Worm (Caenorhabditis elegans) whole organism, L1 larva: Measurements from ENCODE around the gene Y14H12B.1.

Source experiments
- C04F5.9 ChIP-seq: sonication (generic microtip); optimal IDR thresholded peaks from 2 replicates; lab custom pipeline; 2016; ENCODE audit warnings: missing genetic modification characterization, missing compliant biosample characterization
- C16A3.4 ChIP-seq: fragments of 150-350 bp; optimal IDR thresholded peaks from 2 replicates; lab custom pipeline; 2014; ENCODE audit warnings: missing biosample characterization, missing genetic modification characterization
- F16B12.6 ChIP-seq: fragments of 150-350 bp; optimal IDR thresholded peaks from 2 replicates; lab custom pipeline; 2014; ENCODE audit warnings: missing biosample characterization, missing genetic modification characterization
- ceh-63 ChIP-seq: fragments of 200-800 bp; sonication (Bioruptor generic); optimal IDR thresholded peaks from 2 replicates; lab custom pipeline; 2018; ENCODE audit warnings: mild to moderate bottlenecking, missing genetic modification characterization, missing compliant biosample characterization
- ceh-8 ChIP-seq: fragments of 200-800 bp; sonication (Bioruptor generic); optimal IDR thresholded peaks from 2 replicates; lab custom pipeline; 2018; ENCODE audit warnings: mild to moderate bottlenecking, missing genetic modification characterization, moderate library complexity, missing compliant biosample characterization
- ceh-82 ChIP-seq, 3 experiments: fragments of 150-350 bp in 1 of 3; sonication (generic microtip) in 2 of 3; optimal IDR thresholded peaks; 2 replicates each; lab custom pipeline; 2014 to 2017; ENCODE audit warnings: missing biosample characterization in 3 of 3, missing genetic modification characterization in 3 of 3
- ceh-90 ChIP-seq: sonication (generic microtip); optimal IDR thresholded peaks from 2 replicates; lab custom pipeline; 2016; ENCODE audit warnings: missing genetic modification characterization, missing compliant biosample characterization
- ces-1 ChIP-seq: fragments of 150-350 bp; optimal IDR thresholded peaks from 2 replicates; lab custom pipeline; 2014; ENCODE audit warnings: missing biosample characterization, missing genetic modification reagents, missing genetic modification characterization
- dpl-1 ChIP-seq, 3 experiments: fragments of 150-350 bp in 2 of 3; sonication (generic microtip) in 1 of 3; optimal IDR thresholded peaks; 2 replicates each; lab custom pipeline; 2014 to 2017; ENCODE audit warnings: missing biosample characterization in 3 of 3, missing genetic modification characterization in 3 of 3, missing genetic modification reagents in 3 of 3
- efl-1 ChIP-seq, 4 experiments: fragments of 150-350 bp; optimal IDR thresholded peaks in 3 of 4; peaks in 1 of 4; 1 replicate in 1 of 4; 2 replicates in 3 of 4; lab custom pipeline; 2014; ENCODE audit warnings: missing biosample characterization in 2 of 4, missing genetic modification characterization in 2 of 4, missing genetic modification reagents in 2 of 4
- efl-3 ChIP-seq: fragments of 200-800 bp; sonication (Bioruptor generic); optimal IDR thresholded peaks from 2 replicates; lab custom pipeline; 2018; ENCODE audit warnings: mild to moderate bottlenecking, missing genetic modification characterization, missing compliant biosample characterization
- egl-13 ChIP-seq: sonication (generic microtip); optimal IDR thresholded peaks from 2 replicates; lab custom pipeline; 2016; ENCODE audit warnings: missing genotype, missing genetic modification reagents, missing genetic modification characterization, missing compliant biosample characterization
- egl-27 ChIP-seq, 2 experiments: fragments of 150-350 bp in 1 of 2; sonication (generic microtip); optimal IDR thresholded peaks; 3 replicates each; lab custom pipeline; 2017 to 2018; ENCODE audit warnings: missing biosample characterization in 2 of 2, missing genetic modification characterization in 2 of 2, missing genetic modification reagents in 2 of 2
- ets-5 ChIP-seq: fragments of 200-800 bp; sonication (Bioruptor generic); IDR thresholded peaks from 2 replicates; pipeline ENCODE4 v1.3.6; 2022; ENCODE audit warnings: missing genetic modification characterization, missing compliant biosample characterization
- fkh-8 ChIP-seq: sonication (generic microtip); optimal IDR thresholded peaks from 2 replicates; lab custom pipeline; 2016; ENCODE audit warnings: mild to moderate bottlenecking, missing genetic modification characterization, missing compliant biosample characterization
- grh-1 ChIP-seq: fragments of 200-800 bp; sonication (Bioruptor generic); IDR thresholded peaks from 2 replicates; pipeline ENCODE4 v1.3.6; 2022; ENCODE audit warnings: missing genetic modification reagents, missing genetic modification characterization, missing compliant biosample characterization
- hlh-17 ChIP-seq: fragments of 200-800 bp; sonication (Bioruptor generic); optimal IDR thresholded peaks from 2 replicates; lab custom pipeline; 2018; ENCODE audit warnings: missing genetic modification characterization, mild to moderate bottlenecking, missing compliant biosample characterization, moderate library complexity, borderline replicate concordance
- hlh-4 ChIP-seq: sonication (generic microtip); optimal IDR thresholded peaks from 2 replicates; lab custom pipeline; 2016; ENCODE audit warnings: mild to moderate bottlenecking, missing genetic modification characterization, missing compliant biosample characterization
- lin-13 ChIP-seq: fragments of 150-350 bp; optimal IDR thresholded peaks from 2 replicates; lab custom pipeline; 2014; ENCODE audit warnings: missing biosample characterization, missing genetic modification reagents, missing genetic modification characterization
- lin-14 ChIP-seq: fragments of 200-800 bp; sonication (Bioruptor generic); optimal IDR thresholded peaks from 2 replicates; lab custom pipeline; 2018; ENCODE audit warnings: mild to moderate bottlenecking, missing genetic modification characterization, moderate library complexity, missing compliant biosample characterization
- lin-15B ChIP-seq: fragments of 150-350 bp; sonication (generic microtip); optimal IDR thresholded peaks from 3 replicates; lab custom pipeline; 2014; ENCODE audit warnings: missing biosample characterization, missing genetic modification characterization
- lin-35 ChIP-seq, 2 experiments: fragments of 150-350 bp; optimal IDR thresholded peaks; 2 replicates each; lab custom pipeline; 2014; ENCODE audit warnings: missing biosample characterization in 2 of 2, missing genetic modification characterization in 2 of 2, missing genetic modification reagents in 2 of 2
- lin-39 ChIP-seq: fragments of 150-350 bp; optimal IDR thresholded peaks from 2 replicates; lab custom pipeline; 2014; ENCODE audit warnings: missing biosample characterization, missing genetic modification reagents, missing genetic modification characterization
- lir-3 ChIP-seq: sonication (generic microtip); optimal IDR thresholded peaks from 2 replicates; lab custom pipeline; 2016; ENCODE audit warnings: mild to moderate bottlenecking, missing genetic modification characterization, moderate library complexity, missing compliant biosample characterization; ENCODE audit not compliant: poor library complexity
- mdl-1 ChIP-seq, 2 experiments: fragments of 150-350 bp; optimal IDR thresholded peaks; 2 replicates each; lab custom pipeline; 2014 to 2017; ENCODE audit warnings: missing biosample characterization in 2 of 2, missing genetic modification characterization in 2 of 2, inconsistent platforms in 1 of 2
- mef-2 ChIP-seq: fragments of 150-350 bp; optimal IDR thresholded peaks from 2 replicates; lab custom pipeline; 2014; ENCODE audit warnings: missing biosample characterization, missing genetic modification characterization
- mep-1 ChIP-seq: fragments of 150-350 bp; optimal IDR thresholded peaks from 2 replicates; lab custom pipeline; 2014; ENCODE audit warnings: missing biosample characterization, missing genetic modification characterization
- nhr-11 ChIP-seq: fragments of 150-350 bp; optimal IDR thresholded peaks from 2 replicates; lab custom pipeline; 2014; ENCODE audit warnings: missing biosample characterization, missing genetic modification characterization
- nhr-12 ChIP-seq: sonication (generic microtip); optimal IDR thresholded peaks from 2 replicates; lab custom pipeline; 2017; ENCODE audit warnings: missing biosample characterization, missing genetic modification characterization
- nhr-19 ChIP-seq: fragments of 200-800 bp; sonication (Bioruptor generic); conservative IDR thresholded peaks from 2 replicates; pipeline ENCODE4 v1.3.6; 2022; ENCODE audit warnings: missing genetic modification characterization, missing compliant biosample characterization
- nhr-237 ChIP-seq: fragments of 150-350 bp; optimal IDR thresholded peaks from 2 replicates; lab custom pipeline; 2014; ENCODE audit warnings: missing biosample characterization, missing genetic modification characterization
- nhr-28 ChIP-seq: fragments of 150-350 bp; optimal IDR thresholded peaks from 2 replicates; lab custom pipeline; 2014; ENCODE audit warnings: missing biosample characterization, missing genetic modification characterization
- nhr-47 ChIP-seq: sonication (generic microtip); optimal IDR thresholded peaks from 2 replicates; lab custom pipeline; 2016; ENCODE audit warnings: mild to moderate bottlenecking, missing genetic modification characterization, moderate library complexity, missing compliant biosample characterization
- nhr-77 ChIP-seq: fragments of 150-350 bp; optimal IDR thresholded peaks from 2 replicates; lab custom pipeline; 2014; ENCODE audit warnings: missing biosample characterization, missing genetic modification characterization
- nhr-85 ChIP-seq: sonication (generic microtip); peaks from one replicate; lab custom pipeline; 2016; ENCODE audit warnings: missing genetic modification characterization, inconsistent platforms, missing compliant biosample characterization
- pqm-1 ChIP-seq: sonication (generic microtip); optimal IDR thresholded peaks from 3 replicates; lab custom pipeline; 2017; ENCODE audit warnings: missing biosample characterization, missing genetic modification characterization
- snpc-4 ChIP-seq: fragments of 150-350 bp; optimal IDR thresholded peaks from 2 replicates; lab custom pipeline; 2014; ENCODE audit warnings: missing biosample characterization, missing genetic modification characterization
- sptf-1 ChIP-seq: fragments of 150-350 bp; optimal IDR thresholded peaks from 2 replicates; lab custom pipeline; 2014; ENCODE audit warnings: missing biosample characterization, missing genetic modification characterization
- sup-37 ChIP-seq: fragments of 200-800 bp; sonication (Bioruptor generic); optimal IDR thresholded peaks from 2 replicates; lab custom pipeline; 2018; ENCODE audit warnings: mild to moderate bottlenecking, missing genetic modification characterization, missing compliant biosample characterization
- tbx-2 ChIP-seq: sonication (generic microtip); optimal IDR thresholded peaks from 2 replicates; lab custom pipeline; 2016; ENCODE audit warnings: missing genetic modification characterization, missing compliant biosample characterization
- tlp-1 ChIP-seq: fragments of 150-350 bp; optimal IDR thresholded peaks from 2 replicates; lab custom pipeline; 2014; ENCODE audit warnings: missing biosample characterization, missing genetic modification characterization
- unc-130 ChIP-seq: fragments of 150-350 bp; optimal IDR thresholded peaks from 2 replicates; lab custom pipeline; 2017; ENCODE audit warnings: missing biosample characterization, missing genetic modification characterization, inconsistent platforms
- unc-30 ChIP-seq: sonication (generic microtip); optimal IDR thresholded peaks from 2 replicates; lab custom pipeline; 2017; ENCODE audit warnings: missing biosample characterization, missing genetic modification characterization
- xbp-1 ChIP-seq: sonication (generic microtip); optimal IDR thresholded peaks from 2 replicates; lab custom pipeline; 2016; ENCODE audit warnings: missing genetic modification characterization, missing compliant biosample characterization
- zag-1 ChIP-seq: fragments of 150-350 bp; optimal IDR thresholded peaks from 2 replicates; lab custom pipeline; 2014; ENCODE audit warnings: missing biosample characterization, missing genetic modification characterization
- zip-4 ChIP-seq: fragments of 200-800 bp; sonication (Bioruptor generic); optimal IDR thresholded peaks from 2 replicates; lab custom pipeline; 2018; ENCODE audit warnings: mild to moderate bottlenecking, missing genetic modification characterization, moderate library complexity, missing compliant biosample characterization
- ztf-11 ChIP-seq, 2 experiments: sonication (generic microtip); optimal IDR thresholded peaks; 2 replicates each; lab custom pipeline; 2016 to 2017; ENCODE audit warnings: missing genetic modification characterization in 2 of 2, missing biosample characterization in 1 of 2, missing compliant biosample characterization in 1 of 2
- ztf-4 ChIP-seq: fragments of 150-350 bp; optimal IDR thresholded peaks from 2 replicates; lab custom pipeline; 2014; ENCODE audit warnings: missing biosample characterization, missing genetic modification characterization

Gene Y14H12B.1

DNA sequence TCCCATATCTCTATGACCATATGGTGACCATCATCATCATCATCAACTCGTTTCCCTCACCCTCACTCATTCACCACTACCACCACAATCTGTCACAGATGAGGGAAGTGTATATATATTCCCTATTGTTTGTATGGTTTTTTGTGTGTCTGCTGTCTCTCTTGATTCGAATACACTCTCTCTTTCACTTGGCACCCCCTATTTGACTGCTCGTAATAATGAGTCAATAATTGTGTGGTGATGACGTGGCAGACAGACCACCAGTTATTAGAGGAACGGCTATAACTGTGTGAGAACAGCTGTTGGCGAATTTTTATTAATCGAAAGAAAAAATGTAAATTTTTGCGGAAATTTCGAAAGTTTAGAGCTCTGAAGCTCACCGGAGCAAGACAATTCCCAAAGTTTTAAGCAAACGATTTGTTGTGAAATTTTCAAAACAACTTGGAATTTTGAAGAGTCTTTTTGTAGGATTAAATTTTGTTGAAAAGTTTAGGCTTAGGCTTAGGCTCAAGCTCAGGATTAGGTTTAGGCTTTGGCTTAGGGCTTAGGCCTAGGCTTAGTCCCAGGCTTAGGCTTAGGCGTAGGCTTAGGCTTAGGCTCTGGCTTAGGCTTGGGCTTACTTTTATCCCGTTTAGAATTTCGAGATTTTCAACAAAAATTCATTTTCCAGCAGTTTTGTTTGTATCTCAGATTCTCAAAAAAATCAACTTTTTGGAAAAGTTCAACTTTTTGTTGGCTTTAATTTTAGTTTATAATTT, 23.4 kb downstream of the Y14H12B.1 start:
- TF ChIP-seq efl-3 (GFP tag; lab: Kevin White, UChicago) (no peak), nhr-85 (peak; percentile 1), nhr-12 (tag; lab: Kevin White, UChicago) (no peak)

DNA sequence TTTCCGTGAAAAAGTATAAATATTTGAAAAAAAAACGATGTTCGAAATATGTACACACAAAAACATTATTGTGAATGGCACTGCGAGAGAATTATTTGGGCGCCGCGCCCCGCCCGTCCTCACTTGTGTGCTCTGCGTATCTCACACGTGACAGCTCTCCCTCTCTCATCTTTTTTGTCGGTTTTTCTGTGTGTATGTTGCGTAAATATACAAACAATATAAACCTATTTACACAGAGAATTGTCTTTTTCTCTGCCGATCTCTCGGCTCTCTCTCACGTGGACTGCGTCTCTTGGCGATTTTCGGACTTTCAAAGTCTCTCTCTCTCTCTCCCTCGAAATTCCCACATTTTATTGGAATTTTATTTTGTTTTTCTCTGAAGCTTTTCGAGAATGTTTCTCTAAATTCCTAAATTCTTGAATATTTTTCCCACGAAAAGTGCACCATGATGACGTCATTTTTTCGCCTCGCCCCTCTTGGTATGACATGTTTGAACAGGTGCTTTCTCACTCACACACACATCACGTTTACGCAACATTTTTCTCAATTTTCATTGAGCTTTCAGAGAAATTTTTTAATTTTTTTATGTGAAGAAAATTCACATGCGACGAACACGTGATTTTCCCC, 24.5 kb downstream of the Y14H12B.1 start:
- TF ChIP-seq dpl-1 (GFP tag; optimal IDR thresholded peaks at IDR 0.05; lab: Kevin White, UChicago), result peak; percentile 11 to 56 (median 52)
- TF ChIP-seq tlp-1 (tag; lab: Kevin White, UChicago), result no peak
- peak; percentile 54 for TF ChIP-seq ztf-4 (tag; lab: Kevin White, UChicago)
- TF ChIP-seq ztf-11 (tag; optimal IDR thresholded peaks at IDR 0.05; lab: Kevin White, UChicago), result no peak
- TF ChIP-seq ceh-90 (tag; lab: Kevin White, UChicago), result no peak
- TF ChIP-seq ceh-8 (GFP tag; lab: Kevin White, UChicago), result peak; percentile 28
- TF ChIP-seq ces-1 (GFP tag; lab: Kevin White, UChicago), result no peak
- peak; percentile 97 for TF ChIP-seq lin-14
- peak; percentile 68 to 87 for TF ChIP-seq mdl-1 (tag; optimal IDR thresholded peaks at IDR 0.05; lab: Kevin White, UChicago)
- TF ChIP-seq xbp-1 (tag; lab: Kevin White, UChicago), result peak; percentile 48
- no peak for TF ChIP-seq pqm-1 (tag; lab: Kevin White, UChicago)
- peak; percentile 69 for TF ChIP-seq nhr-85
- TF ChIP-seq ceh-63 (GFP tag; lab: Kevin White, UChicago), result no peak
- TF ChIP-seq tbx-2 (tag; lab: Kevin White, UChicago), result peak; percentile 82
- TF ChIP-seq snpc-4, result no peak
- peak; percentile 79 for TF ChIP-seq fkh-8 (tag; lab: Kevin White, UChicago)
- peak; percentile 77 for TF ChIP-seq nhr-47 (tag; lab: Kevin White, UChicago)
- no peak for TF ChIP-seq C04F5.9 (tag; lab: Kevin White, UChicago)
- no peak for TF ChIP-seq nhr-237
- 0 out of 2 replicates have a peak, but pooled peaks have one; percentile 29 for TF ChIP-seq grh-1 (GFP tag; lab: Robert Waterston, UW)
- peak; percentile 81 for TF ChIP-seq nhr-77
- TF ChIP-seq hlh-17 (GFP tag; lab: Kevin White, UChicago), result no peak
- TF ChIP-seq zip-4 (GFP tag; lab: Kevin White, UChicago), result no peak
- TF ChIP-seq sptf-1 (tag; lab: Kevin White, UChicago), result no peak
- TF ChIP-seq hlh-4 (tag; lab: Kevin White, UChicago), result peak; percentile 78
- peak; percentile 22 for TF ChIP-seq F16B12.6 (tag; lab: Kevin White, UChicago)
- no peak for TF ChIP-seq nhr-12 (tag; lab: Kevin White, UChicago)
- peak; percentile 46 to 67 (median 48) for TF ChIP-seq ceh-82 (tag; optimal IDR thresholded peaks at IDR 0.05; lab: Kevin White, UChicago)
- TF ChIP-seq mef-2 (tag; lab: Kevin White, UChicago), result no peak
- TF ChIP-seq unc-130 (tag; lab: Kevin White, UChicago), result peak; percentile 41
- no peak for TF ChIP-seq unc-30 (tag; lab: Kevin White, UChicago)
- no peak for TF ChIP-seq egl-27 (tag; optimal IDR thresholded peaks at IDR 0.05; lab: Kevin White, UChicago)
- TF ChIP-seq lir-3 (tag; lab: Kevin White, UChicago), result peak; percentile 66
- peak; percentile 62 for TF ChIP-seq mep-1 (tag; lab: Kevin White, UChicago)
- peak; percentile 56 to 63 for TF ChIP-seq efl-1 (optimal IDR thresholded peaks at IDR 0.05; lab: Kevin White, UChicago)
- peak; percentile 1 to 92 for TF ChIP-seq efl-1 (GFP tag; optimal IDR thresholded peaks at IDR 0.05 in 1 of 2; lab: Kevin White, UChicago)
- no peak for TF ChIP-seq ets-5 (GFP tag; lab: Robert Waterston, UW)
- TF ChIP-seq sup-37, result peak; percentile 60
- TF ChIP-seq nhr-11 (tag; lab: Kevin White, UChicago), result no peak
- TF ChIP-seq lin-15B, result no peak
- peak; percentile 60 for TF ChIP-seq C16A3.4
- TF ChIP-seq lin-35 (GFP tag; optimal IDR thresholded peaks at IDR 0.05; lab: Kevin White, UChicago), result peak; percentile 49 to 59
- TF ChIP-seq zag-1 (tag; lab: Kevin White, UChicago), result no peak
- peak; percentile 14 for TF ChIP-seq egl-13 (tag; lab: Kevin White, UChicago)
- TF ChIP-seq nhr-28 (tag; lab: Kevin White, UChicago), result no peak
- peak; percentile 62 for TF ChIP-seq nhr-19 (GFP tag; lab: Robert Waterston, UW)
- no peak for TF ChIP-seq lin-39 (tag; lab: Kevin White, UChicago)
- peak; percentile 56 for TF ChIP-seq lin-13 (GFP tag; lab: Kevin White, UChicago)
